Fruit fly (Drosophila melanogaster): ENCODE data around the gene LysP.

Gene LysP

dm6 chr3L:1216460-1216859 is 2.0 kb downstream of the LysP start (continued):
- TF ChIP-seq CG3407 (GFP tag; optimal IDR thresholded peaks at IDR 0.05): peak; percentile 17
- TF ChIP-seq sna (GFP tag; IDR thresholded peaks at IDR 0.05; ENCODE audit: partially characterized antibody): no peak
- TF ChIP-seq CG4404 (GFP tag; IDR thresholded peaks at IDR 0.05): 0 out of 2 replicates have a peak, but pooled peaks have one; percentile 8
- TF ChIP-seq CG10959 (GFP tag; IDR thresholded peaks at IDR 0.05): peak; percentile 54
- no peak for TF ChIP-seq tgo (GFP tag; IDR thresholded peaks at IDR 0.05)
- no peak for TF ChIP-seq Adf1 (GFP tag; IDR thresholded peaks at IDR 0.05)
- TF ChIP-seq HLHmδ (GFP tag; optimal IDR thresholded peaks at IDR 0.05): no peak
- TF ChIP-seq ind (GFP tag; optimal IDR thresholded peaks at IDR 0.05): peak; percentile 49
- TF ChIP-seq CG12391 (tag; optimal IDR thresholded peaks at IDR 0.05): peak; percentile 42
- TF ChIP-seq fd102C (GFP tag; optimal IDR thresholded peaks at IDR 0.05): no peak
- TF ChIP-seq CG12942 (GFP tag; optimal IDR thresholded peaks at IDR 0.05): no peak
- peak; percentile 50 for TF ChIP-seq ATbp (GFP tag; optimal IDR thresholded peaks at IDR 0.05)
- TF ChIP-seq CG16813 (GFP tag; IDR thresholded peaks at IDR 0.05; ENCODE audit: partially characterized antibody): no peak
- TF ChIP-seq Scr (GFP tag; IDR thresholded peaks at IDR 0.05; ENCODE audit: partially characterized antibody): no peak
- TF ChIP-seq Hmx (GFP tag; optimal IDR thresholded peaks at IDR 0.05): no peak
- TF ChIP-seq Six4 (GFP tag; optimal IDR thresholded peaks at IDR 0.05): peak; percentile 1
- TF ChIP-seq CG17568 (GFP tag; optimal IDR thresholded peaks at IDR 0.05): no peak
- TF ChIP-seq Gsc (GFP tag; IDR thresholded peaks at IDR 0.05): no peak
- no peak for TF ChIP-seq klu (GFP tag; IDR thresholded peaks at IDR 0.05)
- no peak for TF ChIP-seq Bdp1 (GFP tag; optimal IDR thresholded peaks at IDR 0.05)
- TF ChIP-seq hbn (GFP tag; IDR thresholded peaks at IDR 0.05; ENCODE audit: partially characterized antibody): no peak
- no peak for TF ChIP-seq dysf (GFP tag; IDR thresholded peaks at IDR 0.05)
- TF ChIP-seq ems (GFP tag; optimal IDR thresholded peaks at IDR 0.05): no peak
- TF ChIP-seq rib (GFP tag; IDR thresholded peaks at IDR 0.05): no peak
- TF ChIP-seq Nf-YB (GFP tag; optimal IDR thresholded peaks at IDR 0.05): no peak
- no peak for TF ChIP-seq crol (GFP tag; IDR thresholded peaks at IDR 0.05)
- no peak for TF ChIP-seq vfl (GFP tag; optimal IDR thresholded peaks at IDR 0.05)
- TF ChIP-seq grn (GFP tag; optimal IDR thresholded peaks at IDR 0.05): no peak
- TF ChIP-seq B-H2 (GFP tag; optimal IDR thresholded peaks at IDR 0.05): no peak
- TF ChIP-seq sens (GFP tag): peak; percentile 94
- TF ChIP-seq CG3847 (GFP tag; IDR thresholded peaks at IDR 0.05): no peak
- TF ChIP-seq Fer3 (tag; optimal IDR thresholded peaks at IDR 0.05): peak; percentile 42
- peak; percentile 15 for TF ChIP-seq CG15269 (tag; optimal IDR thresholded peaks at IDR 0.05)
- peak; percentile 48 for TF ChIP-seq CG31441 (GFP tag; IDR thresholded peaks at IDR 0.05)
- no peak for TF ChIP-seq disco-r (GFP tag; optimal IDR thresholded peaks at IDR 0.05)
- TF ChIP-seq Ptx1 (GFP tag; IDR thresholded peaks at IDR 0.05): peak; percentile 54
- peak; percentile 36 for TF ChIP-seq CG30431 (GFP tag; optimal IDR thresholded peaks at IDR 0.05)
- TF ChIP-seq Dip3 (GFP tag; optimal IDR thresholded peaks at IDR 0.05): no peak
- no peak for TF ChIP-seq Stat92E (GFP tag; optimal IDR thresholded peaks at IDR 0.05)
- peak; percentile 58 for TF ChIP-seq gsb-n (tag; optimal IDR thresholded peaks at IDR 0.05)
- TF ChIP-seq slou (GFP tag; optimal IDR thresholded peaks at IDR 0.05): no peak
- TF ChIP-seq CG2199 (GFP tag; IDR thresholded peaks at IDR 0.05): no peak
- TF ChIP-seq CG12299 (tag; optimal IDR thresholded peaks at IDR 0.05): no peak
- no peak for TF ChIP-seq Hmr (GFP tag; optimal IDR thresholded peaks at IDR 0.05)
- no peak for TF ChIP-seq az2 (GFP tag; optimal IDR thresholded peaks at IDR 0.05)
- peak; percentile 60 for TF ChIP-seq CG17328 (GFP tag; IDR thresholded peaks at IDR 0.05)
- TF ChIP-seq CG1602 (GFP tag; optimal IDR thresholded peaks at IDR 0.05): no peak
- TF ChIP-seq exex (tag; optimal IDR thresholded peaks at IDR 0.05): no peak
- no peak for TF ChIP-seq CG7745 (tag; optimal IDR thresholded peaks at IDR 0.05)
- 0 out of 2 replicates have a peak, but pooled peaks have one; percentile 30 for TF ChIP-seq ttk (GFP tag; IDR thresholded peaks at IDR 0.05)
- TF ChIP-seq CG10274 (GFP tag; optimal IDR thresholded peaks at IDR 0.05): no peak
- TF ChIP-seq CG15696 (tag; optimal IDR thresholded peaks at IDR 0.05): peak; percentile 48
